Fruit fly (Drosophila melanogaster) whole organism, embryonic: ENCODE data around the gene hng2.

Source experiments
- Atf-2 ChIP-seq: fragments of 200-800 bp; sonication (Bioruptor generic); optimal IDR thresholded peaks from 2 replicates; lab custom pipeline; 2016; ENCODE audit warnings: missing biosample characterization, missing genetic modification characterization
- Atf6 ChIP-seq: fragments of 200-800 bp; sonication (Bioruptor generic); IDR thresholded peaks from 2 replicates; pipeline ENCODE4 v1.3.6; 2022; ENCODE audit warnings: missing biosample characterization, missing genetic modification characterization
- BEAF-32 ChIP-seq: fragments of 200-800 bp; sonication (Bioruptor generic); optimal IDR thresholded peaks from 3 replicates; lab custom pipeline; 2017; ENCODE audit warnings: missing biosample characterization, missing genetic modification characterization, mild to moderate bottlenecking, moderate library complexity, missing genetic modification reagents
- CG1024 ChIP-seq: fragments of 200-800 bp; sonication (Bioruptor generic); IDR thresholded peaks from 2 replicates; pipeline ENCODE4 v1.3.6; 2022; ENCODE audit warnings: missing biosample characterization, missing genetic modification characterization
- CG10543 ChIP-seq: fragments of 200-800 bp; sonication (Bioruptor generic); optimal IDR thresholded peaks from 3 replicates; lab custom pipeline; 2017; ENCODE audit warnings: missing biosample characterization, mild to moderate bottlenecking, missing genetic modification characterization, moderate library complexity
- CG11398 ChIP-seq: fragments of 200-800 bp; sonication (Bioruptor generic); optimal IDR thresholded peaks from 2 replicates; lab custom pipeline; 2016; ENCODE audit warnings: missing biosample characterization, missing genetic modification characterization
- CG12744 ChIP-seq: fragments of 200-800 bp; sonication (Bioruptor generic); optimal IDR thresholded peaks from 2 replicates; lab custom pipeline; 2016; ENCODE audit warnings: missing biosample characterization, missing genetic modification characterization
- CG14050 ChIP-seq: fragments of 200-800 bp; sonication (Bioruptor generic); IDR thresholded peaks from 3 replicates; pipeline ENCODE4 v1.3.6; 2022; ENCODE audit warnings: missing biosample characterization, missing genetic modification characterization
- CG14965 ChIP-seq: fragments of 200-800 bp; sonication (Bioruptor generic); optimal IDR thresholded peaks from 2 replicates; lab custom pipeline; 2016; ENCODE audit warnings: missing biosample characterization, missing genetic modification characterization, borderline replicate concordance
- CG16815 ChIP-seq: fragments of 200-800 bp; sonication (Bioruptor generic); optimal IDR thresholded peaks from 3 replicates; lab custom pipeline; 2017; ENCODE audit warnings: missing biosample characterization, mild to moderate bottlenecking, missing genetic modification characterization
- CG2116 ChIP-seq: fragments of 200-800 bp; sonication (Bioruptor generic); optimal IDR thresholded peaks from 3 replicates; lab custom pipeline; 2018; ENCODE audit warnings: missing biosample characterization, mild to moderate bottlenecking, missing genetic modification characterization
- CG2889 ChIP-seq: fragments of 200-800 bp; sonication (Bioruptor generic); IDR thresholded peaks from 3 replicates; pipeline ENCODE4 v1.3.6; 2022; ENCODE audit warnings: missing biosample characterization, missing genetic modification characterization
- CG31388 ChIP-seq: fragments of 200-800 bp; sonication (Bioruptor generic); optimal IDR thresholded peaks from 2 replicates; lab custom pipeline; 2016; ENCODE audit warnings: missing biosample characterization, missing genetic modification characterization
- CG3995 ChIP-seq: fragments of 200-800 bp; sonication (Bioruptor generic); optimal IDR thresholded peaks from 3 replicates; lab custom pipeline; 2016; ENCODE audit warnings: missing biosample characterization, missing genetic modification characterization
- CG6683 ChIP-seq: fragments of 200-800 bp; sonication (Bioruptor generic); optimal IDR thresholded peaks from 2 replicates; lab custom pipeline; 2017; ENCODE audit warnings: missing biosample characterization, mild to moderate bottlenecking, missing genetic modification characterization, missing genetic modification reagents
- CG7928 ChIP-seq: fragments of 200-800 bp; sonication (Bioruptor generic); optimal IDR thresholded peaks from 2 replicates; lab custom pipeline; 2017; ENCODE audit warnings: missing biosample characterization, mild to moderate bottlenecking, missing genetic modification characterization
- CG8478 ChIP-seq: fragments of >200 bp; optimal IDR thresholded peaks from 2 replicates; lab custom pipeline; 2018
- CG8924 ChIP-seq: fragments of 200-800 bp; optimal IDR thresholded peaks from 3 replicates; lab custom pipeline; 2019; ENCODE audit warnings: missing biosample characterization, mild to moderate bottlenecking, missing genetic modification characterization, moderate library complexity
- CG9797 ChIP-seq: fragments of 200-800 bp; sonication (Bioruptor generic); optimal IDR thresholded peaks from 3 replicates; lab custom pipeline; 2018; ENCODE audit warnings: missing biosample characterization, mild to moderate bottlenecking, missing genetic modification characterization
- E2f2 ChIP-seq: fragments of 200-800 bp; sonication (Bioruptor generic); IDR thresholded peaks from 2 replicates; pipeline ENCODE4 v1.3.6; 2022; ENCODE audit warnings: missing biosample characterization, missing genetic modification characterization
- HLH54F ChIP-seq: fragments of 200-800 bp; sonication (Bioruptor generic); optimal IDR thresholded peaks from 3 replicates; lab custom pipeline; 2016; ENCODE audit warnings: missing biosample characterization, missing genetic modification characterization
- Myb ChIP-seq: fragments of 200-800 bp; sonication (Bioruptor generic); optimal IDR thresholded peaks from 2 replicates; lab custom pipeline; 2016; ENCODE audit warnings: missing biosample characterization, missing genetic modification characterization
- Oli ChIP-seq: fragments of 200-800 bp; sonication (Bioruptor generic); optimal IDR thresholded peaks from 2 replicates; lab custom pipeline; 2018; ENCODE audit warnings: missing biosample characterization, mild to moderate bottlenecking, missing genetic modification characterization, moderate library complexity
- Rx ChIP-seq: fragments of 200-800 bp; sonication (Bioruptor generic); IDR thresholded peaks from 2 replicates; pipeline ENCODE4 v1.3.6; 2022; ENCODE audit warnings: missing biosample characterization, missing genetic modification characterization
- Six4 ChIP-seq: fragments of 200-800 bp; sonication (Bioruptor generic); optimal IDR thresholded peaks from 2 replicates; lab custom pipeline; 2016; ENCODE audit warnings: missing biosample characterization, missing genetic modification characterization
- Sox100B ChIP-seq: fragments of 200-800 bp; sonication (Bioruptor generic); optimal IDR thresholded peaks from 3 replicates; lab custom pipeline; 2018; ENCODE audit warnings: missing biosample characterization, mild to moderate bottlenecking, missing genetic modification characterization
- Ssrp ChIP-seq: fragments of 200-800 bp; sonication (Bioruptor generic); optimal IDR thresholded peaks from 2 replicates; lab custom pipeline; 2018; ENCODE audit warnings: missing biosample characterization, mild to moderate bottlenecking, missing genetic modification characterization, moderate library complexity
- Vsx1 ChIP-seq: fragments of 200-800 bp; sonication (Bioruptor generic); optimal IDR thresholded peaks from 2 replicates; lab custom pipeline; 2017; ENCODE audit warnings: missing biosample characterization, mild to moderate bottlenecking, missing genetic modification characterization, missing genetic modification reagents
- Xbp1 ChIP-seq: fragments of 200-800 bp; sonication (Bioruptor generic); optimal IDR thresholded peaks from 3 replicates; lab custom pipeline; 2016; ENCODE audit warnings: missing biosample characterization, mild to moderate bottlenecking, missing genetic modification characterization
- ara ChIP-seq: fragments of 200-800 bp; sonication (Bioruptor generic); IDR thresholded peaks from 2 replicates; pipeline ENCODE4 v1.3.6; 2022; ENCODE audit warnings: missing biosample characterization, missing genetic modification characterization
- ase ChIP-seq: fragments of 200-800 bp; sonication (Bioruptor generic); IDR thresholded peaks from 3 replicates; pipeline ENCODE4 v1.3.6; 2022; ENCODE audit warnings: missing biosample characterization, missing genetic modification characterization
- ash1 ChIP-seq: fragments of 200-800 bp; sonication (Bioruptor generic); optimal IDR thresholded peaks from 2 replicates; lab custom pipeline; 2018; ENCODE audit warnings: missing biosample characterization, mild to moderate bottlenecking, missing genetic modification characterization
- az2 ChIP-seq: fragments of 200-800 bp; sonication (Bioruptor generic); optimal IDR thresholded peaks from 3 replicates; lab custom pipeline; 2016; ENCODE audit warnings: missing biosample characterization, missing genetic modification characterization
- bab2 ChIP-seq: fragments of 200-800 bp; sonication (Bioruptor generic); optimal IDR thresholded peaks from 2 replicates; lab custom pipeline; 2016; ENCODE audit warnings: missing biosample characterization, missing genetic modification characterization
- danr ChIP-seq: fragments of 200-800 bp; sonication (Bioruptor generic); IDR thresholded peaks from 2 replicates; pipeline ENCODE4 v1.3.6; 2022; ENCODE audit warnings: missing biosample characterization, missing genetic modification characterization
- disco-r ChIP-seq: fragments of 200-800 bp; sonication (Bioruptor generic); optimal IDR thresholded peaks from 2 replicates; lab custom pipeline; 2016; ENCODE audit warnings: missing biosample characterization, missing genetic modification characterization
- ewg ChIP-seq: fragments of 200-800 bp; sonication (Bioruptor generic); optimal IDR thresholded peaks from 3 replicates; lab custom pipeline; 2017; ENCODE audit warnings: mild to moderate bottlenecking, missing biosample characterization, missing genetic modification reagents, missing genetic modification characterization
- fd3F ChIP-seq: fragments of 200-800 bp; sonication (Bioruptor generic); optimal IDR thresholded peaks from 2 replicates; lab custom pipeline; 2018; ENCODE audit warnings: missing biosample characterization, mild to moderate bottlenecking, missing genetic modification characterization, moderate library complexity
- fd96Cb ChIP-seq: fragments of 200-800 bp; sonication (Bioruptor generic); optimal IDR thresholded peaks from 2 replicates; lab custom pipeline; 2018; ENCODE audit warnings: missing biosample characterization, mild to moderate bottlenecking, missing genetic modification characterization, moderate library complexity
- grau ChIP-seq: fragments of 200-800 bp; optimal IDR thresholded peaks from 3 replicates; lab custom pipeline; 2019; ENCODE audit warnings: missing biosample characterization, mild to moderate bottlenecking, missing genetic modification characterization, moderate library complexity
- lab ChIP-seq: fragments of 200-800 bp; sonication (Bioruptor generic); optimal IDR thresholded peaks from 3 replicates; lab custom pipeline; 2017; ENCODE audit warnings: missing biosample characterization, missing genetic modification characterization, mild to moderate bottlenecking, moderate library complexity, missing genetic modification reagents
- lov ChIP-seq, 2 experiments: fragments of 200-800 bp in 1 of 2; fragments of >200 bp in 1 of 2; sonication (Bioruptor generic) in 1 of 2; IDR thresholded peaks in 1 of 2; optimal IDR thresholded peaks in 1 of 2; 2 replicates in 1 of 2; 3 replicates in 1 of 2; pipeline versions ENCODE4 v1.3.6 to Lab custom; 2017 to 2022; ENCODE audit warnings: missing biosample characterization in 1 of 2, missing genetic modification characterization in 1 of 2
- nmo ChIP-seq: fragments of 200-800 bp; sonication (Bioruptor generic); optimal IDR thresholded peaks from 2 replicates; lab custom pipeline; 2018; ENCODE audit warnings: missing biosample characterization, mild to moderate bottlenecking, missing genetic modification characterization, moderate library complexity
- pzg ChIP-seq: fragments of 200-800 bp; sonication (Bioruptor generic); optimal IDR thresholded peaks from 3 replicates; lab custom pipeline; 2018; ENCODE audit warnings: missing biosample characterization, mild to moderate bottlenecking, missing genetic modification characterization, moderate library complexity
- ranshi ChIP-seq: fragments of 200-800 bp; sonication (Bioruptor generic); IDR thresholded peaks from 2 replicates; pipeline ENCODE4 v1.3.6; 2022; ENCODE audit warnings: missing biosample characterization, missing genetic modification characterization
- sisA ChIP-seq: fragments of 200-800 bp; sonication (Bioruptor generic); IDR thresholded peaks from 2 replicates; pipeline ENCODE4 v1.3.6; 2022; ENCODE audit warnings: missing biosample characterization, missing genetic modification characterization
- tin ChIP-seq: fragments of 200-800 bp; sonication (Bioruptor generic); optimal IDR thresholded peaks from 3 replicates; lab custom pipeline; 2016; ENCODE audit warnings: missing biosample characterization, missing genetic modification characterization
- tll ChIP-seq, 2 experiments: fragments of 200-800 bp in 1 of 2; fragments of >200 bp in 1 of 2; sonication (Bioruptor generic) in 1 of 2; optimal IDR thresholded peaks; 2 replicates each; lab custom pipeline; 2017 to 2019; ENCODE audit warnings: missing biosample characterization in 2 of 2, missing genetic modification characterization in 2 of 2, mild to moderate bottlenecking in 1 of 2, moderate library complexity in 1 of 2
- tna ChIP-seq: fragments of 200-800 bp; sonication (Bioruptor generic); IDR thresholded peaks from 2 replicates; pipeline ENCODE4 v1.3.6; 2022; ENCODE audit warnings: missing biosample characterization, missing genetic modification characterization; ENCODE audit not compliant: partially characterized antibody

The hng2 gene

dm6 chr3R:8788722-8789400 is 17.3 kb upstream of the hng2 start (continued):
- no peak for TF ChIP-seq bab2
- TF ChIP-seq Oli = peak; percentile 62
- no peak for TF ChIP-seq ash1 (GFP tag; lab: Kevin White, UChicago)
- TF ChIP-seq danr (GFP tag; lab: Robert Waterston, UW) = peak; percentile 78
- TF ChIP-seq CG11398 (GFP tag; lab: Kevin White, UChicago) = no peak
- peak; percentile 17 for TF ChIP-seq Vsx1 (GFP tag; lab: Kevin White, UChicago)
- TF ChIP-seq Sox100B (GFP tag; lab: Kevin White, UChicago) = peak; percentile 54
- no peak for TF ChIP-seq ewg
- peak; percentile 57 for TF ChIP-seq ranshi (GFP tag; lab: Robert Waterston, UW)
- peak; percentile 73; the same call in 2 of the 3 replicates for TF ChIP-seq ase (GFP tag; lab: Robert Waterston, UW)
- TF ChIP-seq Xbp1 (GFP tag; lab: Kevin White, UChicago) = peak; percentile 61
- TF ChIP-seq CG31388 (GFP tag; lab: Kevin White, UChicago) = no peak
- no peak for TF ChIP-seq lov (optimal IDR thresholded peaks at IDR 0.05; lab: Kevin White, UChicago)
- no peak for TF ChIP-seq lov (GFP tag; IDR thresholded peaks at IDR 0.05; lab: Robert Waterston, UW)
- peak; percentile 53 for TF ChIP-seq CG8924 (tag; lab: Kevin White, UChicago)
- TF ChIP-seq CG9797 = no peak
- TF ChIP-seq HLH54F (GFP tag; lab: Kevin White, UChicago) = no peak
- TF ChIP-seq CG14965 (GFP tag; lab: Kevin White, UChicago) = no peak
- peak; percentile 26 for TF ChIP-seq tin (GFP tag; lab: Kevin White, UChicago)
- no peak for TF ChIP-seq CG3995 (GFP tag; lab: Kevin White, UChicago)
- TF ChIP-seq CG6683 (GFP tag; lab: Kevin White, UChicago) = no peak
- no peak for TF ChIP-seq CG2116
- TF ChIP-seq pzg = no peak
- peak; percentile 56 for TF ChIP-seq sisA (GFP tag; lab: Robert Waterston, UW)
- TF ChIP-seq E2f2 = 0 out of 2 replicates have a peak, but pooled peaks have one; percentile 20
- peak; percentile 56 for TF ChIP-seq fd96Cb (tag; lab: Kevin White, UChicago)
- TF ChIP-seq az2 = peak; percentile 30
- TF ChIP-seq tna (GFP tag; lab: Robert Waterston, UW) = no peak
- TF ChIP-seq Six4 (GFP tag; lab: Kevin White, UChicago) = peak; percentile 31
- no peak for TF ChIP-seq CG7928 (GFP tag; lab: Kevin White, UChicago)
- no peak for TF ChIP-seq tll (GFP tag; optimal IDR thresholded peaks at IDR 0.05; lab: Kevin White, UChicago)
- peak; percentile 15; the same call in 1 of the 3 replicates for TF ChIP-seq CG2889
- TF ChIP-seq Atf6 (GFP tag; lab: Robert Waterston, UW) = no peak
- no peak for TF ChIP-seq CG10543 (GFP tag; lab: Kevin White, UChicago)
- TF ChIP-seq lab (GFP tag; lab: Kevin White, UChicago) = peak; percentile 40
- TF ChIP-seq Ssrp (tag; lab: Kevin White, UChicago) = peak; percentile 51
- TF ChIP-seq Myb (GFP tag; lab: Kevin White, UChicago) = no peak
- TF ChIP-seq CG12744 (GFP tag; lab: Kevin White, UChicago) = no peak
- TF ChIP-seq CG14050 (GFP tag; lab: Robert Waterston, UW) = peak; percentile 65
- no peak for TF ChIP-seq CG16815 (GFP tag; lab: Kevin White, UChicago)
- TF ChIP-seq Atf-2 (GFP tag; lab: Kevin White, UChicago) = no peak
- TF ChIP-seq nmo = peak; percentile 61
- no peak for TF ChIP-seq CG8478 (lab: Kevin White, UChicago)
- TF ChIP-seq BEAF-32 (GFP tag; lab: Kevin White, UChicago) = no peak
- TF ChIP-seq ara (GFP tag; lab: Robert Waterston, UW) = peak; percentile 82
- peak; percentile 30; the same call in 1 of the 2 replicates for TF ChIP-seq CG1024 (GFP tag; lab: Robert Waterston, UW)
- no peak for TF ChIP-seq disco-r (GFP tag; lab: Kevin White, UChicago)
- TF ChIP-seq Rx (GFP tag; lab: Robert Waterston, UW) = peak; percentile 77
- peak; percentile 42 for TF ChIP-seq grau (tag; lab: Kevin White, UChicago)
- TF ChIP-seq fd3F = no peak
